Fruit fly (Drosophila melanogaster) whole organism, embryonic: ENCODE data around the gene CG2691.

ENCODE experiments used
- Atf6 ChIP-seq: fragments of 200-800 bp; sonication (Bioruptor generic); IDR thresholded peaks from 2 replicates; pipeline ENCODE4 v1.3.6; 2022; ENCODE audit warnings: missing biosample characterization, missing genetic modification characterization
- Blimp-1 ChIP-seq: fragments of 200-800 bp; sonication (Bioruptor generic); optimal IDR thresholded peaks from 3 replicates; lab custom pipeline; 2018; ENCODE audit warnings: missing biosample characterization, missing genetic modification characterization, mild to moderate bottlenecking, moderate library complexity, missing genetic modification reagents
- CG10274 ChIP-seq: fragments of 200-800 bp; sonication (Bioruptor generic); optimal IDR thresholded peaks from 3 replicates; lab custom pipeline; 2017; ENCODE audit warnings: missing biosample characterization, mild to moderate bottlenecking, missing genetic modification characterization
- CG10979 ChIP-seq: fragments of 200-800 bp; sonication (Bioruptor generic); optimal IDR thresholded peaks from 2 replicates; lab custom pipeline; 2018; ENCODE audit warnings: missing biosample characterization, mild to moderate bottlenecking, missing genetic modification characterization, moderate library complexity
- CG11723 ChIP-seq: fragments of 200-800 bp; sonication (Bioruptor generic); optimal IDR thresholded peaks from 2 replicates; lab custom pipeline; 2017; ENCODE audit warnings: missing biosample characterization, mild to moderate bottlenecking, missing genetic modification characterization
- CG12155 ChIP-seq: fragments of 200-800 bp; sonication (Bioruptor generic); optimal IDR thresholded peaks from 3 replicates; lab custom pipeline; 2016; ENCODE audit warnings: missing biosample characterization, missing genetic modification characterization
- CG12769 ChIP-seq: fragments of 200-800 bp; sonication (Bioruptor generic); optimal IDR thresholded peaks from 2 replicates; lab custom pipeline; 2019; ENCODE audit warnings: missing biosample characterization, mild to moderate bottlenecking, missing genetic modification characterization, moderate library complexity
- CG13624 ChIP-seq: fragments of 200-800 bp; sonication (Bioruptor generic); optimal IDR thresholded peaks from 2 replicates; lab custom pipeline; 2016; ENCODE audit warnings: missing biosample characterization, missing genetic modification characterization
- CG14667 ChIP-seq: fragments of 200-800 bp; sonication (Bioruptor generic); IDR thresholded peaks from 2 replicates; pipeline ENCODE4 v1.3.6; 2022; ENCODE audit warnings: missing biosample characterization, missing genetic modification characterization
- CG18599 ChIP-seq: fragments of 200-800 bp; sonication (Bioruptor generic); optimal IDR thresholded peaks from 3 replicates; lab custom pipeline; 2017; ENCODE audit warnings: missing biosample characterization, missing genetic modification characterization, mild to moderate bottlenecking, moderate library complexity, missing genetic modification reagents
- CG2678 ChIP-seq: fragments of 200-800 bp; sonication (Bioruptor generic); optimal IDR thresholded peaks from 3 replicates; lab custom pipeline; 2019; ENCODE audit warnings: missing biosample characterization, mild to moderate bottlenecking, missing genetic modification characterization, moderate library complexity
- CG32532 ChIP-seq: fragments of 200-800 bp; sonication (Bioruptor generic); IDR thresholded peaks from 2 replicates; pipeline ENCODE4 v1.3.6; 2022; ENCODE audit warnings: missing biosample characterization, missing genetic modification characterization
- CG3726 ChIP-seq: fragments of 200-800 bp; sonication (Bioruptor generic); IDR thresholded peaks from 3 replicates; pipeline ENCODE4, ENCODE4 v1.3.6; 2022; ENCODE audit warnings: missing biosample characterization, missing genetic modification characterization
- CG5180 ChIP-seq: fragments of 200-800 bp; sonication (Bioruptor generic); optimal IDR thresholded peaks from 3 replicates; lab custom pipeline; 2017; ENCODE audit warnings: missing biosample characterization, missing genetic modification characterization, mild to moderate bottlenecking, moderate library complexity, missing genetic modification reagents
- CG5245 ChIP-seq: fragments of 200-800 bp; sonication (Bioruptor generic); optimal IDR thresholded peaks from 3 replicates; lab custom pipeline; 2016; ENCODE audit warnings: missing biosample characterization, missing genetic modification characterization
- CG7271 ChIP-seq: fragments of 200-800 bp; sonication (Bioruptor generic); optimal IDR thresholded peaks from 2 replicates; lab custom pipeline; 2018; ENCODE audit warnings: missing biosample characterization, mild to moderate bottlenecking, missing genetic modification characterization, moderate library complexity
- CG7745 ChIP-seq: fragments of 200-800 bp; sonication (Bioruptor generic); optimal IDR thresholded peaks from 2 replicates; lab custom pipeline; 2018; ENCODE audit warnings: missing biosample characterization, mild to moderate bottlenecking, missing genetic modification characterization, moderate library complexity
- CG8478 ChIP-seq: fragments of >200 bp; optimal IDR thresholded peaks from 2 replicates; lab custom pipeline; 2018
- CG9876 ChIP-seq: fragments of 200-800 bp; sonication (Bioruptor generic); optimal IDR thresholded peaks from 2 replicates; lab custom pipeline; 2016; ENCODE audit warnings: missing biosample characterization, missing genetic modification characterization
- CkIIα-i1 ChIP-seq: fragments of 200-800 bp; sonication (Bioruptor generic); IDR thresholded peaks from 2 replicates; pipeline ENCODE4 v1.3.6; 2022; ENCODE audit warnings: missing biosample characterization, missing genetic modification characterization
- Dad ChIP-seq: fragments of 200-800 bp; sonication (Bioruptor generic); optimal IDR thresholded peaks from 3 replicates; lab custom pipeline; 2016; ENCODE audit warnings: missing biosample characterization, missing genetic modification characterization
- Dek ChIP-seq: fragments of 200-800 bp; sonication (Bioruptor generic); optimal IDR thresholded peaks from 3 replicates; lab custom pipeline; 2019; ENCODE audit warnings: missing biosample characterization, mild to moderate bottlenecking, missing genetic modification characterization, moderate library complexity
- Fer1 ChIP-seq: fragments of 200-800 bp; sonication (Bioruptor generic); optimal IDR thresholded peaks from 2 replicates; lab custom pipeline; 2017; ENCODE audit warnings: missing biosample characterization, mild to moderate bottlenecking, missing genetic modification characterization
- Fer3 ChIP-seq: fragments of 200-800 bp; sonication (Bioruptor generic); optimal IDR thresholded peaks from 2 replicates; lab custom pipeline; 2018; ENCODE audit warnings: missing biosample characterization, mild to moderate bottlenecking, missing genetic modification characterization, moderate library complexity
- GATAe ChIP-seq: fragments of 200-800 bp; sonication (Bioruptor generic); conservative IDR thresholded peaks from 2 replicates; pipeline ENCODE4 v1.3.6; 2022; ENCODE audit warnings: missing biosample characterization, missing genetic modification characterization
- Meics ChIP-seq: fragments of 200-800 bp; sonication (Bioruptor generic); optimal IDR thresholded peaks from 2 replicates; lab custom pipeline; 2017; ENCODE audit warnings: missing biosample characterization, mild to moderate bottlenecking, missing genetic modification characterization
- Mes4 ChIP-seq: fragments of 200-800 bp; sonication (Bioruptor generic); optimal IDR thresholded peaks from 2 replicates; lab custom pipeline; 2016; ENCODE audit warnings: missing biosample characterization, missing genetic modification characterization
- Neu2 ChIP-seq: fragments of 200-800 bp; sonication (Bioruptor generic); optimal IDR thresholded peaks from 3 replicates; lab custom pipeline; 2016; ENCODE audit warnings: missing biosample characterization, missing genetic modification characterization, borderline replicate concordance
- Nf-YA ChIP-seq: fragments of 200-800 bp; sonication (Bioruptor generic); IDR thresholded peaks from 2 replicates; pipeline ENCODE4 v1.3.6; 2022; ENCODE audit warnings: missing biosample characterization, missing genetic modification characterization
- Nf-YC ChIP-seq: fragments of 200-800 bp; optimal IDR thresholded peaks from 3 replicates; lab custom pipeline; 2019; ENCODE audit warnings: missing biosample characterization, mild to moderate bottlenecking, missing genetic modification characterization, moderate library complexity
- Oaz ChIP-seq: fragments of 200-800 bp; sonication (Bioruptor generic); IDR thresholded peaks from 2 replicates; pipeline ENCODE4 v1.3.6; 2022; ENCODE audit warnings: missing biosample characterization, missing genetic modification characterization
- Ptx1 ChIP-seq: fragments of 200-800 bp; sonication (Bioruptor generic); IDR thresholded peaks from 2 replicates; pipeline ENCODE4 v1.3.6; 2022; ENCODE audit warnings: missing biosample characterization, missing genetic modification characterization
- Usf ChIP-seq: fragments of 200-800 bp; sonication (Bioruptor generic); optimal IDR thresholded peaks from 2 replicates; lab custom pipeline; 2017; ENCODE audit warnings: missing genotype, missing biosample characterization, missing genetic modification characterization
- ab ChIP-seq: fragments of 200-800 bp; sonication (Bioruptor generic); optimal IDR thresholded peaks from 2 replicates; lab custom pipeline; 2016; ENCODE audit warnings: missing biosample characterization, missing genetic modification characterization
- abd-A ChIP-seq: fragments of 200-800 bp; sonication (Bioruptor generic); optimal IDR thresholded peaks from 3 replicates; lab custom pipeline; 2019; ENCODE audit warnings: missing biosample characterization, mild to moderate bottlenecking, missing genetic modification characterization, moderate library complexity
- ac ChIP-seq: fragments of 200-800 bp; sonication (Bioruptor generic); optimal IDR thresholded peaks from 3 replicates; lab custom pipeline; 2017; ENCODE audit warnings: missing biosample characterization, mild to moderate bottlenecking, missing genetic modification characterization
- az2 ChIP-seq: fragments of 200-800 bp; sonication (Bioruptor generic); optimal IDR thresholded peaks from 3 replicates; lab custom pipeline; 2016; ENCODE audit warnings: missing biosample characterization, missing genetic modification characterization
- crc ChIP-seq: fragments of 200-800 bp; sonication (Bioruptor generic); optimal IDR thresholded peaks from 2 replicates; lab custom pipeline; 2016; ENCODE audit warnings: missing biosample characterization, missing genetic modification characterization
- crol ChIP-seq: fragments of 200-800 bp; sonication (Bioruptor generic); IDR thresholded peaks from 2 replicates; pipeline ENCODE4 v1.3.6; 2022; ENCODE audit warnings: missing biosample characterization, missing genetic modification characterization
- dan ChIP-seq: fragments of 200-800 bp; sonication (Bioruptor generic); IDR thresholded peaks from 2 replicates; pipeline ENCODE4 v1.3.6; 2022; ENCODE audit warnings: missing biosample characterization, missing genetic modification characterization
- dati ChIP-seq: fragments of 200-800 bp; sonication (Bioruptor generic); IDR thresholded peaks from 2 replicates; pipeline ENCODE4 v1.3.6; 2022; ENCODE audit warnings: missing biosample characterization, missing genetic modification characterization
- fru ChIP-seq: fragments of >200 bp; optimal IDR thresholded peaks from 2 replicates; lab custom pipeline; 2017
- her ChIP-seq: fragments of 200-800 bp; sonication (Bioruptor generic); optimal IDR thresholded peaks from 2 replicates; lab custom pipeline; 2016; ENCODE audit warnings: missing biosample characterization, missing genetic modification characterization
- jigr1 ChIP-seq: fragments of 200-800 bp; sonication (Bioruptor generic); IDR thresholded peaks from 3 replicates; pipeline ENCODE4 v1.3.6; 2022; ENCODE audit warnings: missing biosample characterization, missing genetic modification characterization
- kah ChIP-seq: fragments of 200-800 bp; sonication (Bioruptor generic); optimal IDR thresholded peaks from 2 replicates; lab custom pipeline; 2018; ENCODE audit warnings: missing biosample characterization, mild to moderate bottlenecking, missing genetic modification characterization
- klu ChIP-seq: fragments of 200-800 bp; sonication (Bioruptor generic); IDR thresholded peaks from 2 replicates; pipeline ENCODE4 v1.3.6; 2022; ENCODE audit warnings: missing biosample characterization, missing genetic modification characterization
- knrl ChIP-seq: fragments of 200-800 bp; sonication (Bioruptor generic); IDR thresholded peaks from 3 replicates; pipeline ENCODE4 v1.3.6; 2022; ENCODE audit warnings: missing biosample characterization, missing genetic modification characterization; ENCODE audit not compliant: partially characterized antibody
- pita ChIP-seq: fragments of 200-800 bp; sonication (Bioruptor generic); optimal IDR thresholded peaks from 2 replicates; lab custom pipeline; 2017; ENCODE audit warnings: missing biosample characterization, mild to moderate bottlenecking, missing genetic modification characterization
- tin ChIP-seq: fragments of 200-800 bp; sonication (Bioruptor generic); optimal IDR thresholded peaks from 3 replicates; lab custom pipeline; 2016; ENCODE audit warnings: missing biosample characterization, missing genetic modification characterization
- tx ChIP-seq: fragments of 200-800 bp; sonication (Bioruptor generic); optimal IDR thresholded peaks from 2 replicates; lab custom pipeline; 2016; ENCODE audit warnings: missing biosample characterization, missing genetic modification characterization
- unpg ChIP-seq: fragments of 200-800 bp; sonication (Bioruptor generic); optimal IDR thresholded peaks from 3 replicates; lab custom pipeline; 2018; ENCODE audit warnings: missing biosample characterization, mild to moderate bottlenecking, missing genetic modification characterization, moderate library complexity
- usp ChIP-seq: fragments of >200 bp; optimal IDR thresholded peaks from 2 replicates; lab custom pipeline; 2017; ENCODE audit warnings: missing biosample characterization, missing genetic modification characterization
- vvl ChIP-seq: fragments of 200-800 bp; sonication (Bioruptor generic); IDR thresholded peaks from 2 replicates; pipeline ENCODE4 v1.3.6; 2022; ENCODE audit warnings: missing biosample characterization, missing genetic modification characterization

Gene CG2691

dm6 chrX:13643961-13644360 is 19.8 kb upstream of the CG2691 start (continued):
- peak; percentile 71; the same call in 1 of the 2 replicates for TF ChIP-seq Atf6 (GFP tag; lab: Robert Waterston, UW)
- TF ChIP-seq Fer1 (GFP tag; lab: Kevin White, UChicago), result peak; percentile 36
- TF ChIP-seq Neu2, result no peak
- TF ChIP-seq Dad (GFP tag; lab: Kevin White, UChicago), result no peak
- no peak for TF ChIP-seq usp (GFP tag; lab: Kevin White, UChicago)
- TF ChIP-seq CG10979 (tag; lab: Kevin White, UChicago), result peak; percentile 63
- peak; percentile 60 for TF ChIP-seq CG18599 (GFP tag; lab: Kevin White, UChicago)
- peak; percentile 23 for TF ChIP-seq CG13624 (GFP tag; lab: Kevin White, UChicago)
- peak; percentile 30; the same call in 1 of the 2 replicates for TF ChIP-seq Oaz (GFP tag; lab: Robert Waterston, UW)
- no peak for TF ChIP-seq dan (GFP tag; lab: Robert Waterston, UW)
- no peak for TF ChIP-seq kah
- no peak for TF ChIP-seq GATAe
- no peak for TF ChIP-seq CG11723 (GFP tag; lab: Kevin White, UChicago)
- TF ChIP-seq crc (GFP tag; lab: Kevin White, UChicago), result no peak
- TF ChIP-seq crol (GFP tag; lab: Robert Waterston, UW), result peak; percentile 61
- peak; percentile 79 for TF ChIP-seq Ptx1 (GFP tag; lab: Robert Waterston, UW)
- peak; percentile 51; the same call in 1 of the 3 replicates for TF ChIP-seq jigr1 (GFP tag; lab: Robert Waterston, UW)
- no peak for TF ChIP-seq Mes4 (GFP tag; lab: Kevin White, UChicago)
- TF ChIP-seq CG8478 (lab: Kevin White, UChicago), result no peak
- TF ChIP-seq unpg (GFP tag; lab: Kevin White, UChicago), result peak; percentile 40
- no peak for TF ChIP-seq CG9876
- TF ChIP-seq pita (GFP tag; lab: Kevin White, UChicago), result no peak
- peak; percentile 51 for TF ChIP-seq Fer3 (tag; lab: Kevin White, UChicago)
- no peak for TF ChIP-seq ab (GFP tag; lab: Kevin White, UChicago)
- TF ChIP-seq Blimp-1 (GFP tag; lab: Kevin White, UChicago), result peak; percentile 81
- TF ChIP-seq her (GFP tag; lab: Kevin White, UChicago), result peak; percentile 19
- no peak for TF ChIP-seq Nf-YC
- no peak for TF ChIP-seq Usf (GFP tag; lab: Kevin White, UChicago)
- TF ChIP-seq abd-A, result no peak
- TF ChIP-seq Dek (tag; lab: Kevin White, UChicago), result no peak
- peak; percentile 48 for TF ChIP-seq az2 (GFP tag; lab: Kevin White, UChicago)
- no peak for TF ChIP-seq dati
- TF ChIP-seq CG14667 (GFP tag; lab: Robert Waterston, UW), result peak; percentile 53
- peak; percentile 52; the same call in 1 of the 2 replicates for TF ChIP-seq Nf-YA
- no peak for TF ChIP-seq CG3726 (GFP tag; lab: Robert Waterston, UW)
- TF ChIP-seq tx (GFP tag; lab: Kevin White, UChicago), result no peak
- TF ChIP-seq fru (lab: Kevin White, UChicago), result no peak
- TF ChIP-seq knrl (GFP tag; lab: Robert Waterston, UW), result no peak
- peak; percentile 57 for TF ChIP-seq CG5245 (GFP tag; lab: Kevin White, UChicago)
- TF ChIP-seq Meics (GFP tag; lab: Kevin White, UChicago), result peak; percentile 51
- TF ChIP-seq klu (GFP tag; lab: Robert Waterston, UW), result no peak
- TF ChIP-seq CG5180 (GFP tag; lab: Kevin White, UChicago), result no peak
- peak; percentile 68 for TF ChIP-seq vvl
- no peak for TF ChIP-seq CG7745
- peak; percentile 55 for TF ChIP-seq CG2678
- TF ChIP-seq CG10274 (GFP tag; lab: Kevin White, UChicago), result no peak
- no peak for TF ChIP-seq CkIIα-i1
- peak; percentile 34 for TF ChIP-seq tin (GFP tag; lab: Kevin White, UChicago)
- TF ChIP-seq ac, result no peak
- peak; percentile 15 for TF ChIP-seq CG12769 (tag; lab: Kevin White, UChicago)
- no peak for TF ChIP-seq CG7271 (tag; lab: Kevin White, UChicago)
- peak; percentile 67 for TF ChIP-seq CG32532
- peak; percentile 29 for TF ChIP-seq CG12155 (GFP tag; lab: Kevin White, UChicago)
